Worm (Caenorhabditis elegans): ENCODE results near the gene F09E5.12.

Gene F09E5.12

ce11 chrII:5388786-5389421, 18.4 kb upstream of the F09E5.12 start, which contains the start of gene rsp-4:
rsp-4 (minus strand) TSS chrII:5388836.
- TF ChIP-seq T26A8.4 (GFP tag; IDR thresholded peaks at IDR 0.05) (no peak), F10B5.3 (tag; optimal IDR thresholded peaks at IDR 0.05) (no peak), aha-1 (tag) (peak; percentile 94), snpc-4 (tag; optimal IDR thresholded peaks at IDR 0.05) (no peak), fkh-10 (GFP tag; optimal IDR thresholded peaks at IDR 0.05) (no peak), tra-1 (GFP tag; IDR thresholded peaks at IDR 0.05) (no peak), tag-97 (GFP tag; IDR thresholded peaks at IDR 0.05) (no peak)

ce11 chrII:5387217-5387616, 16.7 kb upstream of the F09E5.12 start, which contains the start of gene ccpp-6:
ccpp-6 (minus strand) TSS chrII:5387317.
- TF ChIP-seq mep-1 (tag; optimal IDR thresholded peaks at IDR 0.05) (peak; percentile 25), zag-1 (tag; optimal IDR thresholded peaks at IDR 0.05) (no peak), aha-1 (tag) (peak; percentile 11), dve-1 (tag; optimal IDR thresholded peaks at IDR 0.05; ENCODE audit: insufficient read depth) (no peak), ceh-44 (GFP tag; IDR thresholded peaks at IDR 0.05) (no peak), ces-1 (GFP tag; optimal IDR thresholded peaks at IDR 0.05) (no peak), lin-38 (GFP tag; IDR thresholded peaks at IDR 0.05) (0 out of 2 replicates have a peak, but pooled peaks have one; percentile 16), ZK546.5 (tag; optimal IDR thresholded peaks at IDR 0.05) (no peak), hlh-30 (tag; optimal IDR thresholded peaks at IDR 0.05; ENCODE audit: insufficient read depth) (no peak), dmd-8 (GFP tag; IDR thresholded peaks at IDR 0.05) (no peak), nhr-76 (tag; optimal IDR thresholded peaks at IDR 0.05) (no peak), nhr-42 (GFP tag; IDR thresholded peaks at IDR 0.05) (no peak), ama-1 (optimal IDR thresholded peaks at IDR 0.05) (peak; percentile 0), mdl-1 (tag; optimal IDR thresholded peaks at IDR 0.05) (no peak), lin-15B (tag; optimal IDR thresholded peaks at IDR 0.05) (no peak), Y5F2A.4 (GFP tag; optimal IDR thresholded peaks at IDR 0.05) (no peak), gei-8 (GFP tag; optimal IDR thresholded peaks at IDR 0.05) (no peak), ZK337.2 (GFP tag; IDR thresholded peaks at IDR 0.05) (no peak), zfp-2 (tag; optimal IDR thresholded peaks at IDR 0.05) (no peak), lir-3 (tag; optimal IDR thresholded peaks at IDR 0.05) (no peak), nhr-10 (tag; optimal IDR thresholded peaks at IDR 0.05) (no peak), jun-1 (tag; optimal IDR thresholded peaks at IDR 0.05) (no peak)

ce11 chrII:5384282-5384681, 13.7 kb upstream of the F09E5.12 start:
- TF ChIP-seq daf-16 (GFP tag; optimal IDR thresholded peaks at IDR 0.05) = no peak
- TF ChIP-seq daf-16 (tag; optimal IDR thresholded peaks at IDR 0.05) = peak; percentile 22
- no peak for TF ChIP-seq ZK546.5 (tag; optimal IDR thresholded peaks at IDR 0.05)

ce11 chrII:5379614-5380077, 9.1 kb upstream of the F09E5.12 start, which contains the start of gene pkc-3:
pkc-3 (plus strand) TSS chrII:5380027.
- no peak for TF ChIP-seq unc-39 (tag; optimal IDR thresholded peaks at IDR 0.05)
- no peak for TF ChIP-seq daf-12 (tag; optimal IDR thresholded peaks at IDR 0.05)
- TF ChIP-seq T26A8.4 (GFP tag; IDR thresholded peaks at IDR 0.05) = peak; percentile 78
- TF ChIP-seq duxl-1 (tag; optimal IDR thresholded peaks at IDR 0.05; ENCODE audit: poor library complexity) = peak; percentile 50
- TF ChIP-seq ces-1 (GFP tag; optimal IDR thresholded peaks at IDR 0.05) = no peak
- 0 out of 2 replicates have a peak, but pooled peaks have one; percentile 25 for TF ChIP-seq arid-1 (GFP tag; conservative IDR thresholded peaks at IDR 0.05)
- no peak for TF ChIP-seq R02D3.7 (tag; optimal IDR thresholded peaks at IDR 0.05)
- no peak for TF ChIP-seq tra-1 (GFP tag; IDR thresholded peaks at IDR 0.05)
- peak; percentile 36; the same call in 1 of the 2 replicates for TF ChIP-seq nhr-42 (GFP tag; IDR thresholded peaks at IDR 0.05)
- TF ChIP-seq lim-7 (GFP tag; IDR thresholded peaks at IDR 0.05) = no peak
- no peak for TF ChIP-seq lin-39 (tag; optimal IDR thresholded peaks at IDR 0.05)
- peak; percentile 35; the same call in 1 of the 2 replicates for TF ChIP-seq madf-9 (GFP tag; conservative IDR thresholded peaks at IDR 0.05)
- TF ChIP-seq nhr-10 (tag; optimal IDR thresholded peaks at IDR 0.05) = peak; percentile 11
- peak; percentile 52; the same call in 1 of the 2 replicates for TF ChIP-seq hmg-1.1 (GFP tag; IDR thresholded peaks at IDR 0.05)
- peak; percentile 39; the same call in 1 of the 2 replicates for TF ChIP-seq pha-4 (GFP tag; IDR thresholded peaks at IDR 0.05)
- TF ChIP-seq pha-4 (tag; optimal IDR thresholded peaks at IDR 0.05) = peak; percentile 68
- TF ChIP-seq F37D6.2 (tag; optimal IDR thresholded peaks at IDR 0.05) = no peak
- peak; percentile 71 for TF ChIP-seq pqm-1 (tag; optimal IDR thresholded peaks at IDR 0.05)
- TF ChIP-seq ceh-82 (tag; optimal IDR thresholded peaks at IDR 0.05) = no peak
- TF ChIP-seq nhr-11 (tag; optimal IDR thresholded peaks at IDR 0.05) = peak; percentile 47
- TF ChIP-seq lin-38 (GFP tag; IDR thresholded peaks at IDR 0.05) = peak; percentile 79
- TF ChIP-seq nhr-237 (tag; optimal IDR thresholded peaks at IDR 0.05) = no peak
- no peak for TF ChIP-seq vab-7 (GFP tag; IDR thresholded peaks at IDR 0.05)
